Fruit fly (Drosophila melanogaster) whole organism, prepupa: Measurements from ENCODE around the gene CG32266.

ENCODE experiments used
- CG11902 ChIP-seq: fragments of 200-800 bp; sonication (Bioruptor generic); optimal IDR thresholded peaks from 3 replicates; lab custom pipeline; 2016; ENCODE audit warnings: missing biosample characterization, missing genetic modification characterization
- CG31627 ChIP-seq: fragments of 200-800 bp; sonication (Bioruptor generic); optimal IDR thresholded peaks from 3 replicates; lab custom pipeline; 2016; ENCODE audit warnings: missing biosample characterization, missing genetic modification characterization
- Sox15 ChIP-seq: fragments of 200-800 bp; sonication (Bioruptor generic); optimal IDR thresholded peaks from 3 replicates; lab custom pipeline; 2016; ENCODE audit warnings: missing biosample characterization, missing genetic modification characterization
- pdm3 ChIP-seq: fragments of 200-800 bp; sonication (Bioruptor generic); optimal IDR thresholded peaks from 3 replicates; lab custom pipeline; 2016; ENCODE audit warnings: missing biosample characterization, missing genetic modification characterization
- svp ChIP-seq: fragments of 200-800 bp; sonication (Bioruptor generic); peaks from one replicate; lab custom pipeline; 2016; ENCODE audit warnings: missing biosample characterization, missing genetic modification characterization
- vri ChIP-seq: fragments of 200-800 bp; sonication (Bioruptor generic); optimal IDR thresholded peaks from 3 replicates; lab custom pipeline; 2016; ENCODE audit warnings: missing biosample characterization, mild to moderate bottlenecking, missing genetic modification characterization

DNA sequence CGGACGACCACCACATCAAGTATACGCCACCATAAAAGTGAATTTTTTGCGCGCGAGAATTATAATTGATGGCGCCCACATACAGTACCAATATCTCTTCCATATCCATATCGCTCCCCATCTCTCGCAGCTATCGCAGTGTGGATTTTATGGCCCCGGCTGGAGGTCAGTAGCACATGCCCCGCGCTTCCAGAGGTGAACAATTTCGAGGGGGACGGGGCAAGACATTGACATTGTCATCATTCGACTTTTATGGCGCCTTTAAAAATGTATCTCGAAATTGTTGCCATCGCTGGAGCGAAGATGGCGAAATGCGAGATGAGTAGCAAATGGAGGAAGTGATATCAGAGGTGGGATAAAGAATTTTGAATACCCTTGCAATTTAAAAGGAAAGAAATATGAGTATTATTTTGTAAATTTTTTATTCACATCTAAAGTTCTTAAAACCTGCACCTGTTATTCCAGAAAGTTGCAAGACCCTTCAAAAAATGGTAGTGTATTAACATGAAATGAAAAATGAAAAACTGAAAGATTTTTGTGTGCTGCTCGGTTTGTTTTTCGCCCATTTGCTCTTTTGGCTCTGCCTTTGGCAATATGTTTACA, 30.1 kb upstream of the CG32266 start:
- TF ChIP-seq svp (GFP tag; lab: Kevin White, UChicago) (peak; percentile 62), pdm3 (GFP tag; lab: Kevin White, UChicago) (no peak), vri (GFP tag; lab: Kevin White, UChicago) (no peak), CG11902 (no peak), CG31627 (GFP tag; lab: Kevin White, UChicago) (no peak), Sox15 (no peak)
